Worm (Caenorhabditis elegans) whole organism, L1 larva: ENCODE measurements around the gene cacn-1.

Source experiments
- alr-1 ChIP-seq: fragments of 200-800 bp; sonication (Bioruptor generic); optimal IDR thresholded peaks from 2 replicates; lab custom pipeline; 2018; ENCODE audit warnings: borderline replicate concordance, mild to moderate bottlenecking, missing genetic modification characterization, missing compliant biosample characterization
- blmp-1 ChIP-seq: fragments of 150-350 bp; optimal IDR thresholded peaks from 2 replicates; lab custom pipeline; 2014; ENCODE audit warnings: missing biosample characterization, missing genetic modification characterization
- fos-1 ChIP-seq: fragments of 150-350 bp; optimal IDR thresholded peaks from 2 replicates; lab custom pipeline; 2014; ENCODE audit warnings: missing biosample characterization, missing genetic modification characterization
- isw-1 ChIP-seq: fragments of 200-800 bp; sonication (Bioruptor generic); IDR thresholded peaks from 2 replicates; pipeline ENCODE4 v1.3.6; 2022; ENCODE audit warnings: missing genetic modification characterization, missing compliant biosample characterization
- jun-1 ChIP-seq: fragments of 150-350 bp; optimal IDR thresholded peaks from 2 replicates; lab custom pipeline; 2014; ENCODE audit warnings: missing biosample characterization, missing genetic modification reagents, missing genetic modification characterization
- lin-39 ChIP-seq: fragments of 150-350 bp; optimal IDR thresholded peaks from 2 replicates; lab custom pipeline; 2014; ENCODE audit warnings: missing biosample characterization, missing genetic modification reagents, missing genetic modification characterization
- mep-1 ChIP-seq: fragments of 150-350 bp; optimal IDR thresholded peaks from 2 replicates; lab custom pipeline; 2014; ENCODE audit warnings: missing biosample characterization, missing genetic modification characterization
- nhr-77 ChIP-seq: fragments of 150-350 bp; optimal IDR thresholded peaks from 2 replicates; lab custom pipeline; 2014; ENCODE audit warnings: missing biosample characterization, missing genetic modification characterization
- pag-3 ChIP-seq: sonication (generic microtip); optimal IDR thresholded peaks from 2 replicates; lab custom pipeline; 2017; ENCODE audit warnings: missing genetic modification characterization, mild to moderate bottlenecking, missing compliant biosample characterization, antibody characterized with exemption, borderline replicate concordance; ENCODE audit not compliant: insufficient read depth
- unc-130 ChIP-seq: fragments of 150-350 bp; optimal IDR thresholded peaks from 2 replicates; lab custom pipeline; 2017; ENCODE audit warnings: missing biosample characterization, missing genetic modification characterization, inconsistent platforms
- unc-30 ChIP-seq: sonication (generic microtip); optimal IDR thresholded peaks from 2 replicates; lab custom pipeline; 2017; ENCODE audit warnings: missing biosample characterization, missing genetic modification characterization
- unc-62 ChIP-seq: fragments of 150-350 bp; optimal IDR thresholded peaks from 2 replicates; lab custom pipeline; 2014; ENCODE audit warnings: missing biosample characterization, missing genetic modification reagents, missing genetic modification characterization
- ztf-4 ChIP-seq: fragments of 150-350 bp; optimal IDR thresholded peaks from 2 replicates; lab custom pipeline; 2014; ENCODE audit warnings: missing biosample characterization, missing genetic modification characterization

- no peak for TF ChIP-seq isw-1 (GFP tag; lab: Robert Waterston, UW)
- no peak for TF ChIP-seq lin-39 (tag; lab: Kevin White, UChicago)
- no peak for TF ChIP-seq unc-62 (GFP tag; lab: Kevin White, UChicago)
- no peak for TF ChIP-seq fos-1 (tag; lab: Kevin White, UChicago)
- no peak for TF ChIP-seq blmp-1 (tag; lab: Kevin White, UChicago)
- TF ChIP-seq unc-30 = no peak
- TF ChIP-seq unc-130 (tag; lab: Kevin White, UChicago) = no peak
- no peak for TF ChIP-seq ztf-4 (tag; lab: Kevin White, UChicago)
- no peak for TF ChIP-seq jun-1 (tag; lab: Kevin White, UChicago)
- no peak for TF ChIP-seq alr-1 (tag; lab: Kevin White, UChicago)
- TF ChIP-seq mep-1 (tag; lab: Kevin White, UChicago) = no peak
- no peak for TF ChIP-seq nhr-77 (tag; lab: Kevin White, UChicago)
- TF ChIP-seq pag-3 = no peak
These were observed 4.4 kb downstream of the cacn-1 start, which contains the start of gene K09E4.1 for ce11 chrII:14137538-14137937.
